Worm (Caenorhabditis elegans) whole organism, midembryonic: ENCODE measurements around the gene F21F8.5.

Experiments used
- T22C8.4 ChIP-seq: fragments of 200-800 bp; sonication (Bioruptor generic); IDR thresholded peaks from 2 replicates; pipeline ENCODE4 v1.3.6; 2022; ENCODE audit warnings: missing genetic modification characterization, missing compliant biosample characterization
- flt-1 ChIP-seq: fragments of 200-800 bp; sonication (Bioruptor generic); IDR thresholded peaks from 2 replicates; pipeline ENCODE4 v1.3.6; 2022; ENCODE audit warnings: missing genetic modification characterization, missing compliant biosample characterization

DNA sequence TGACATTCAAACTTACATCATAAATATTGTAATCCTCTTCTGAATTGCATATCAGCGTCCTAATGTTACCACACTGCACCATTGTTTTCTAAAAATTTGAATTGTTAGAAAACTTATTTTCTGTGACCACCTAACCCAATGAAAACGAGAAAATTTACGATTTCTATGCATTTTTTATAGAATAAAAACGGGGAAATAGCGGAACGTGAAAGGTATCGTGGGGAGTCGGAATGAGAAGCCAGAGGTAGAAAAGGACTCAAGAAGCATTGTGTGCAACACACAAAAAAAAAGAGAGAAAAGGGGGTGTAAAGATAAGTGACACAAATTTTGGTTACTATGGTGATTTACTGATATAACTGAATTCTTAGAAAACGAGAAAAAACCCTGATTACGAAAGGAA, 15.9 kb downstream of the F21F8.5 start, which contains the start of gene C16D9.6:
- no peak for TF ChIP-seq flt-1 (GFP tag; lab: Robert Waterston, UW)
- TF ChIP-seq T22C8.4: no peak
